Fruit fly (Drosophila melanogaster) whole organism, embryonic: ENCODE results near the gene CG8564.
A peak's percentile ranks its signal among the peaks of the same experiment; 100 is the strongest.

ENCODE experiments used
- CG10321 ChIP-seq: fragments of 200-800 bp; sonication (Bioruptor generic); IDR thresholded peaks from 2 replicates; pipeline ENCODE4 v1.3.6; 2022; ENCODE audit warnings: missing biosample characterization, missing genetic modification characterization
- CG10543 ChIP-seq: fragments of 200-800 bp; sonication (Bioruptor generic); optimal IDR thresholded peaks from 3 replicates; lab custom pipeline; 2017; ENCODE audit warnings: missing biosample characterization, mild to moderate bottlenecking, missing genetic modification characterization, moderate library complexity
- CG10979 ChIP-seq: fragments of 200-800 bp; sonication (Bioruptor generic); optimal IDR thresholded peaks from 2 replicates; lab custom pipeline; 2018; ENCODE audit warnings: missing biosample characterization, mild to moderate bottlenecking, missing genetic modification characterization, moderate library complexity
- CG11696 ChIP-seq: fragments of 200-800 bp; sonication (Bioruptor generic); IDR thresholded peaks from 2 replicates; pipeline ENCODE4 v1.3.6; 2022; ENCODE audit warnings: missing biosample characterization, missing genetic modification characterization
- CG12236 ChIP-seq: fragments of 200-800 bp; sonication (Bioruptor generic); optimal IDR thresholded peaks from 2 replicates; lab custom pipeline; 2016; ENCODE audit warnings: missing biosample characterization, missing genetic modification characterization
- CG12659 ChIP-seq: fragments of 200-800 bp; sonication (Bioruptor generic); optimal IDR thresholded peaks from 3 replicates; lab custom pipeline; 2017; ENCODE audit warnings: mild to moderate bottlenecking, missing biosample characterization, missing genetic modification reagents, missing genetic modification characterization
- CG14441 ChIP-seq: fragments of 200-800 bp; sonication (Bioruptor generic); IDR thresholded peaks from 2 replicates; pipeline ENCODE4 v1.3.6; 2022; ENCODE audit warnings: missing biosample characterization, missing genetic modification characterization
- CG16863 ChIP-seq: fragments of 200-800 bp; sonication (Bioruptor generic); optimal IDR thresholded peaks from 3 replicates; lab custom pipeline; 2016; ENCODE audit warnings: missing biosample characterization, missing genetic modification characterization
- CG17385 ChIP-seq: fragments of 200-800 bp; sonication (Bioruptor generic); optimal IDR thresholded peaks from 3 replicates; lab custom pipeline; 2018; ENCODE audit warnings: missing biosample characterization, mild to moderate bottlenecking, missing genetic modification characterization
- CG2120 ChIP-seq: fragments of 200-800 bp; sonication (Bioruptor generic); optimal IDR thresholded peaks from 3 replicates; lab custom pipeline; 2016; ENCODE audit warnings: missing biosample characterization, missing genetic modification characterization
- CG2712 ChIP-seq: fragments of 200-800 bp; optimal IDR thresholded peaks from 3 replicates; lab custom pipeline; 2019; ENCODE audit warnings: missing biosample characterization, mild to moderate bottlenecking, missing genetic modification characterization, moderate library complexity
- CG30403 ChIP-seq: fragments of 200-800 bp; sonication (Bioruptor generic); optimal IDR thresholded peaks from 3 replicates; lab custom pipeline; 2016; ENCODE audit warnings: missing biosample characterization, missing genetic modification characterization
- CG32767 ChIP-seq: fragments of 200-800 bp; sonication (Bioruptor generic); IDR thresholded peaks from 2 replicates; pipeline ENCODE4 v1.3.6; 2022; ENCODE audit warnings: missing biosample characterization, missing genetic modification characterization
- CG34376 ChIP-seq: fragments of 200-800 bp; sonication (Bioruptor generic); optimal IDR thresholded peaks from 2 replicates; lab custom pipeline; 2018; ENCODE audit warnings: missing biosample characterization, mild to moderate bottlenecking, missing genetic modification characterization
- CG4617 ChIP-seq: fragments of 200-800 bp; sonication (Bioruptor generic); optimal IDR thresholded peaks from 3 replicates; lab custom pipeline; 2016; ENCODE audit warnings: missing biosample characterization, missing genetic modification characterization, borderline replicate concordance
- CG6254 ChIP-seq: fragments of 200-800 bp; sonication (Bioruptor generic); optimal IDR thresholded peaks from 3 replicates; lab custom pipeline; 2017; ENCODE audit warnings: mild to moderate bottlenecking, missing biosample characterization, missing genetic modification reagents, missing genetic modification characterization
- CG6689 ChIP-seq: fragments of 200-800 bp; sonication (Bioruptor generic); IDR thresholded peaks from 2 replicates; pipeline ENCODE4 v1.3.6; 2022; ENCODE audit warnings: missing biosample characterization, missing genetic modification characterization
- CG7556 ChIP-seq: fragments of 200-800 bp; sonication (Bioruptor generic); optimal IDR thresholded peaks from 2 replicates; lab custom pipeline; 2017; ENCODE audit warnings: missing biosample characterization, mild to moderate bottlenecking, missing genetic modification characterization
- CG9727 ChIP-seq: fragments of 200-800 bp; sonication (Bioruptor generic); optimal IDR thresholded peaks from 3 replicates; lab custom pipeline; 2017; ENCODE audit warnings: missing biosample characterization, mild to moderate bottlenecking, missing genetic modification characterization
- CkIIα-i1 ChIP-seq: fragments of 200-800 bp; sonication (Bioruptor generic); IDR thresholded peaks from 2 replicates; pipeline ENCODE4 v1.3.6; 2022; ENCODE audit warnings: missing biosample characterization, missing genetic modification characterization
- Deaf1 ChIP-seq: fragments of 200-800 bp; optimal IDR thresholded peaks from 3 replicates; lab custom pipeline; 2019; ENCODE audit warnings: missing biosample characterization, mild to moderate bottlenecking, missing genetic modification characterization, moderate library complexity
- Dek ChIP-seq: fragments of 200-800 bp; sonication (Bioruptor generic); optimal IDR thresholded peaks from 3 replicates; lab custom pipeline; 2019; ENCODE audit warnings: missing biosample characterization, mild to moderate bottlenecking, missing genetic modification characterization, moderate library complexity
- Ets97D ChIP-seq: fragments of 200-800 bp; sonication (Bioruptor generic); optimal IDR thresholded peaks from 3 replicates; lab custom pipeline; 2016; ENCODE audit warnings: missing biosample characterization, missing genetic modification characterization
- GATAe ChIP-seq: fragments of 200-800 bp; sonication (Bioruptor generic); conservative IDR thresholded peaks from 2 replicates; pipeline ENCODE4 v1.3.6; 2022; ENCODE audit warnings: missing biosample characterization, missing genetic modification characterization
- Jarid2 ChIP-seq: fragments of 200-800 bp; sonication (Bioruptor generic); optimal IDR thresholded peaks from 3 replicates; lab custom pipeline; 2017; ENCODE audit warnings: mild to moderate bottlenecking, missing biosample characterization, missing genetic modification reagents, missing genetic modification characterization
- Kr ChIP-seq: fragments of 200-800 bp; sonication (Bioruptor generic); optimal IDR thresholded peaks from 2 replicates; lab custom pipeline; 2017; ENCODE audit warnings: missing biosample characterization, mild to moderate bottlenecking, missing genetic modification characterization
- Mad ChIP-seq: fragments of 200-800 bp; sonication (Bioruptor generic); optimal IDR thresholded peaks from 2 replicates; lab custom pipeline; 2016; ENCODE audit warnings: missing biosample characterization, missing genetic modification characterization
- NC2α ChIP-seq: fragments of 200-800 bp; sonication (Bioruptor generic); optimal IDR thresholded peaks from 2 replicates; lab custom pipeline; 2016; ENCODE audit warnings: missing biosample characterization, missing genetic modification characterization
- Six4 ChIP-seq: fragments of 200-800 bp; sonication (Bioruptor generic); optimal IDR thresholded peaks from 2 replicates; lab custom pipeline; 2016; ENCODE audit warnings: missing biosample characterization, missing genetic modification characterization
- Sox102F ChIP-seq: fragments of 200-800 bp; sonication (Bioruptor generic); optimal IDR thresholded peaks from 2 replicates; lab custom pipeline; 2018; ENCODE audit warnings: missing biosample characterization, mild to moderate bottlenecking, missing genetic modification characterization, moderate library complexity
- Trl ChIP-seq, 3 experiments: fragments of >200 bp in 2 of 3; fragments of 200-800 bp in 1 of 3; sonication (Bioruptor generic) in 1 of 3; optimal IDR thresholded peaks; 2 replicates in 1 of 3; 3 replicates in 2 of 3; lab custom pipeline; 2016 to 2017; ENCODE audit warnings: missing biosample characterization in 1 of 3, missing genetic modification characterization in 1 of 3
- bsh ChIP-seq, 2 experiments: fragments of 200-800 bp; sonication (Bioruptor generic); optimal IDR thresholded peaks; 2 replicates each; lab custom pipeline; 2017 to 2018; ENCODE audit warnings: mild to moderate bottlenecking in 2 of 2, missing biosample characterization in 2 of 2, missing genetic modification characterization in 2 of 2, moderate library complexity in 1 of 2
- cg ChIP-seq: fragments of 200-800 bp; sonication (Bioruptor generic); optimal IDR thresholded peaks from 3 replicates; lab custom pipeline; 2019; ENCODE audit warnings: missing biosample characterization, mild to moderate bottlenecking, missing genetic modification characterization, moderate library complexity
- chinmo ChIP-seq: fragments of 200-800 bp; sonication (Bioruptor generic); IDR thresholded peaks from 4 replicates; pipeline ENCODE4 v1.3.6; 2022; ENCODE audit warnings: missing biosample characterization, missing genetic modification characterization; ENCODE audit not compliant: partially characterized antibody
- crol ChIP-seq: fragments of 200-800 bp; sonication (Bioruptor generic); IDR thresholded peaks from 2 replicates; pipeline ENCODE4 v1.3.6; 2022; ENCODE audit warnings: missing biosample characterization, missing genetic modification characterization
- cwo ChIP-seq: fragments of 200-800 bp; sonication (Bioruptor generic); optimal IDR thresholded peaks from 3 replicates; lab custom pipeline; 2017; ENCODE audit warnings: missing biosample characterization, missing genetic modification characterization, mild to moderate bottlenecking, moderate library complexity, missing genetic modification reagents
- dmrt99B ChIP-seq: fragments of 200-800 bp; sonication (Bioruptor generic); optimal IDR thresholded peaks from 2 replicates; lab custom pipeline; 2018; ENCODE audit warnings: missing biosample characterization, mild to moderate bottlenecking, missing genetic modification characterization, moderate library complexity
- eve ChIP-seq, 2 experiments: fragments of >200 bp; optimal IDR thresholded peaks; 2 replicates each; lab custom pipeline; 2017; ENCODE audit warnings: missing biosample characterization in 2 of 2, missing genetic modification characterization in 2 of 2
- exex ChIP-seq: fragments of 200-800 bp; sonication (Bioruptor generic); optimal IDR thresholded peaks from 4 replicates; lab custom pipeline; 2018; ENCODE audit warnings: missing biosample characterization, mild to moderate bottlenecking, missing genetic modification characterization, moderate library complexity
- grn ChIP-seq: fragments of 200-800 bp; sonication (Bioruptor generic); optimal IDR thresholded peaks from 3 replicates; lab custom pipeline; 2017; ENCODE audit warnings: missing biosample characterization, missing genetic modification characterization
- lab ChIP-seq: fragments of 200-800 bp; sonication (Bioruptor generic); optimal IDR thresholded peaks from 3 replicates; lab custom pipeline; 2017; ENCODE audit warnings: missing biosample characterization, missing genetic modification characterization, mild to moderate bottlenecking, moderate library complexity, missing genetic modification reagents
- nom ChIP-seq: fragments of 200-800 bp; sonication (Bioruptor generic); optimal IDR thresholded peaks from 2 replicates; lab custom pipeline; 2017; ENCODE audit warnings: missing biosample characterization, missing genetic modification characterization, mild to moderate bottlenecking, moderate library complexity, missing genetic modification reagents
- p53 ChIP-seq: fragments of 200-800 bp; sonication (Bioruptor generic); optimal IDR thresholded peaks from 2 replicates; lab custom pipeline; 2016; ENCODE audit warnings: missing biosample characterization, missing genetic modification characterization
- pros ChIP-seq: fragments of 200-800 bp; sonication (Bioruptor generic); optimal IDR thresholded peaks from 3 replicates; lab custom pipeline; 2019; ENCODE audit warnings: missing biosample characterization, mild to moderate bottlenecking, missing genetic modification characterization, moderate library complexity
- pzg ChIP-seq: fragments of 200-800 bp; sonication (Bioruptor generic); optimal IDR thresholded peaks from 3 replicates; lab custom pipeline; 2018; ENCODE audit warnings: missing biosample characterization, mild to moderate bottlenecking, missing genetic modification characterization, moderate library complexity
- ranshi ChIP-seq: fragments of 200-800 bp; sonication (Bioruptor generic); IDR thresholded peaks from 2 replicates; pipeline ENCODE4 v1.3.6; 2022; ENCODE audit warnings: missing biosample characterization, missing genetic modification characterization
- sens-2 ChIP-seq: fragments of 200-800 bp; sonication (Bioruptor generic); IDR thresholded peaks from 2 replicates; pipeline ENCODE4 v1.3.6; 2022; ENCODE audit warnings: missing biosample characterization, missing genetic modification characterization
- z ChIP-seq: fragments of 200-800 bp; sonication (Bioruptor generic); IDR thresholded peaks from 3 replicates; pipeline ENCODE4 v1.3.6; 2022; ENCODE audit warnings: missing biosample characterization, missing genetic modification characterization
- zf30C ChIP-seq: fragments of 200-800 bp; sonication (Bioruptor generic); optimal IDR thresholded peaks from 3 replicates; lab custom pipeline; 2018; ENCODE audit warnings: missing biosample characterization, mild to moderate bottlenecking, missing genetic modification characterization

CG8564 gene

dm6 chr3L:7370231-7370882 is 17.4 kb downstream of the CG8564 start (continued):
- no peak for TF ChIP-seq dmrt99B (tag; lab: Kevin White, UChicago)
- no peak for TF ChIP-seq CG16863 (GFP tag; lab: Kevin White, UChicago)
- TF ChIP-seq CG6689 (GFP tag; lab: Robert Waterston, UW) = no peak
- TF ChIP-seq sens-2 = no peak
- TF ChIP-seq grn = no peak
- 0 out of 2 replicates have a peak, but pooled peaks have one; percentile 16 for TF ChIP-seq CG32767 (GFP tag; lab: Robert Waterston, UW)
- TF ChIP-seq eve (GFP tag; optimal IDR thresholded peaks at IDR 0.05; lab: Kevin White, UChicago) = no peak
- peak; percentile 18 for TF ChIP-seq lab (GFP tag; lab: Kevin White, UChicago)
- no peak for TF ChIP-seq CG10543
- TF ChIP-seq Six4 (GFP tag; lab: Kevin White, UChicago) = no peak
- TF ChIP-seq CG4617 (GFP tag; lab: Kevin White, UChicago) = peak; percentile 80
- no peak for TF ChIP-seq p53 (GFP tag; lab: Kevin White, UChicago)
- peak; percentile 10 for TF ChIP-seq CG10979
- TF ChIP-seq GATAe (GFP tag; lab: Robert Waterston, UW) = no peak
- peak; percentile 12 for TF ChIP-seq CG2712 (tag; lab: Kevin White, UChicago)
- TF ChIP-seq exex (tag; lab: Kevin White, UChicago) = peak; percentile 5
- peak; percentile 87 for TF ChIP-seq chinmo (GFP tag; lab: Robert Waterston, UW)
- peak; percentile 12 for TF ChIP-seq pzg
- no peak for TF ChIP-seq Jarid2 (GFP tag; lab: Kevin White, UChicago)
- TF ChIP-seq cwo (GFP tag; lab: Kevin White, UChicago) = peak; percentile 19
- no peak for TF ChIP-seq CG12236
- no peak for TF ChIP-seq NC2α
- TF ChIP-seq Mad = no peak
- no peak for TF ChIP-seq CG7556 (GFP tag; lab: Kevin White, UChicago)
- peak; percentile 99 for TF ChIP-seq cg (GFP tag; lab: Kevin White, UChicago)
- peak; percentile 47 for TF ChIP-seq Kr (GFP tag; lab: Kevin White, UChicago)
- TF ChIP-seq CG11696 (GFP tag; lab: Robert Waterston, UW) = no peak
- no peak for TF ChIP-seq Trl (optimal IDR thresholded peaks at IDR 0.05; lab: Kevin White, UChicago)
- no peak for TF ChIP-seq Trl (GFP tag; optimal IDR thresholded peaks at IDR 0.05; lab: Kevin White, UChicago)
- no peak for TF ChIP-seq CG6254 (GFP tag; lab: Kevin White, UChicago)
- no peak for TF ChIP-seq Dek (tag; lab: Kevin White, UChicago)
- TF ChIP-seq CG12659 (GFP tag; lab: Kevin White, UChicago) = peak; percentile 37
- no peak for TF ChIP-seq bsh (GFP tag; optimal IDR thresholded peaks at IDR 0.05; lab: Kevin White, UChicago)
- TF ChIP-seq nom (GFP tag; lab: Kevin White, UChicago) = peak; percentile 21
- peak; percentile 95 for TF ChIP-seq CG17385 (GFP tag; lab: Kevin White, UChicago)
- TF ChIP-seq z (GFP tag; lab: Robert Waterston, UW) = no peak
- TF ChIP-seq CG14441 = no peak
- TF ChIP-seq Deaf1 (tag; lab: Kevin White, UChicago) = peak; percentile 29
- TF ChIP-seq CG10321 = peak; percentile 96
- TF ChIP-seq ranshi (GFP tag; lab: Robert Waterston, UW) = no peak
- TF ChIP-seq CkIIα-i1 (GFP tag; lab: Robert Waterston, UW) = no peak
- no peak for TF ChIP-seq Ets97D
- no peak for TF ChIP-seq zf30C
- no peak for TF ChIP-seq crol (GFP tag; lab: Robert Waterston, UW)
- peak; percentile 7 for TF ChIP-seq CG34376 (GFP tag; lab: Kevin White, UChicago)
- TF ChIP-seq CG30403 (GFP tag; lab: Kevin White, UChicago) = no peak
- no peak for TF ChIP-seq Sox102F
- peak; percentile 98 for TF ChIP-seq pros (GFP tag; lab: Kevin White, UChicago)
- no peak for TF ChIP-seq CG9727 (GFP tag; lab: Kevin White, UChicago)
- no peak for TF ChIP-seq CG2120 (GFP tag; lab: Kevin White, UChicago)
